Worm (Caenorhabditis elegans): ENCODE results near the gene W09B6.4.

DNA sequence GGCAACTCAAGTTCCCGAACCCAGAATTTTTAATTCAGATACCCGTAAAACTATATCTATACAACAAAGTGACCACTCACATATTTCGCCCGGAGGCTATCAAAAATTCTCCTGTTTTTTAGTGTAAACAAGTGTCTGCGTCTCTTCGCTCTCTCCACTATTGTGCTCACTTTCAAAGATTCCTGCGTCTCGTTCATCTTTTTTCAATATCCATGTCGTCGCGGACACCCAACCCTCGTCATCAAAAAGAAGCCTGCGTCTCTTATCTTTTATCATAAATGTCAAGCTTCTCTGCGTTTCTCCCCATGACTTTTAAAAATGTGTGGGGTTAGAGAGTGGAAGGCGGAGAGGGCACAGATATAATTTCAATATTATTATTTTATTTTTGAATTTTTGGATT is 55.7 kb downstream of the W09B6.4 start:
- TF ChIP-seq elt-2 (tag; optimal IDR thresholded peaks at IDR 0.05), result no peak
- peak; percentile 61 for TF ChIP-seq nfya-1 (tag; optimal IDR thresholded peaks at IDR 0.05; ENCODE audit: insufficient read depth)
- TF ChIP-seq eor-1 (tag; optimal IDR thresholded peaks at IDR 0.05), result no peak
- TF ChIP-seq egl-27 (tag; optimal IDR thresholded peaks at IDR 0.05), result no peak
- TF ChIP-seq ama-1 (optimal IDR thresholded peaks at IDR 0.05), result no peak
- TF ChIP-seq ZK546.5 (tag; optimal IDR thresholded peaks at IDR 0.05), result no peak
- no peak for TF ChIP-seq ceh-9 (tag; optimal IDR thresholded peaks at IDR 0.05)
- peak; percentile 35 for TF ChIP-seq pha-4 (tag; optimal IDR thresholded peaks at IDR 0.05)
- TF ChIP-seq fkh-10 (GFP tag; optimal IDR thresholded peaks at IDR 0.05), result no peak
- peak; percentile 81 for TF ChIP-seq skn-1 (tag; optimal IDR thresholded peaks at IDR 0.05)
- peak; percentile 57 for TF ChIP-seq egl-5 (tag; optimal IDR thresholded peaks at IDR 0.05)

All from whole organism, L3 larva.